Worm (Caenorhabditis elegans) whole organism, L4/young adult: ENCODE measurements around the gene ndx-9.

ENCODE experiments used
- W03F9.2 ChIP-seq: fragments of 150-350 bp; optimal IDR thresholded peaks from 2 replicates; lab custom pipeline; 2014; ENCODE audit warnings: missing biosample characterization, missing genetic modification characterization
- dao-5 ChIP-seq: sonication (generic microtip); optimal IDR thresholded peaks from 2 replicates; lab custom pipeline; 2016; ENCODE audit warnings: missing genotype, missing genetic modification characterization, moderate library complexity, missing compliant biosample characterization
- him-1 ChIP-seq: sonication (generic microtip); optimal IDR thresholded peaks from 2 replicates; lab custom pipeline; 2016; ENCODE audit warnings: missing genotype, missing genetic modification reagents, missing genetic modification characterization, missing compliant biosample characterization

ce11 chrIV:10971636-10972199, 40.1 kb downstream of the ndx-9 start:
- TF ChIP-seq W03F9.2 (tag; lab: Kevin White, UChicago) = no peak
- no peak for TF ChIP-seq dao-5 (tag; lab: Kevin White, UChicago)
- TF ChIP-seq him-1 (tag; lab: Kevin White, UChicago) = no peak
